Fruit fly (Drosophila melanogaster) whole organism: ENCODE data around the gene Pdp1.

Experiments
- CG8478 ChIP-seq: fragments of >200 bp; optimal IDR thresholded peaks from 2 replicates; lab custom pipeline; 2018; ENCODE audit warnings: inconsistent platforms
- Dll ChIP-seq: fragments of >200 bp; optimal IDR thresholded peaks from 2 replicates; lab custom pipeline; 2017
- EcR ChIP-seq, 2 experiments: fragments of >200 bp; optimal IDR thresholded peaks; 2 replicates each; lab custom pipeline; 2017; ENCODE audit warnings: missing biosample characterization in 2 of 2, missing genetic modification characterization in 2 of 2, missing genetic modification reagents in 2 of 2
- pan ChIP-seq: fragments of >200 bp; optimal IDR thresholded peaks from 2 replicates; lab custom pipeline; 2017
- psq ChIP-seq: fragments of >200 bp; optimal IDR thresholded peaks from 2 replicates; lab custom pipeline; 2017
- usp ChIP-seq: fragments of >200 bp; optimal IDR thresholded peaks from 2 replicates; lab custom pipeline; 2017; ENCODE audit warnings: missing biosample characterization, missing genetic modification characterization, mixed read lengths

Pdp1 gene

DNA sequence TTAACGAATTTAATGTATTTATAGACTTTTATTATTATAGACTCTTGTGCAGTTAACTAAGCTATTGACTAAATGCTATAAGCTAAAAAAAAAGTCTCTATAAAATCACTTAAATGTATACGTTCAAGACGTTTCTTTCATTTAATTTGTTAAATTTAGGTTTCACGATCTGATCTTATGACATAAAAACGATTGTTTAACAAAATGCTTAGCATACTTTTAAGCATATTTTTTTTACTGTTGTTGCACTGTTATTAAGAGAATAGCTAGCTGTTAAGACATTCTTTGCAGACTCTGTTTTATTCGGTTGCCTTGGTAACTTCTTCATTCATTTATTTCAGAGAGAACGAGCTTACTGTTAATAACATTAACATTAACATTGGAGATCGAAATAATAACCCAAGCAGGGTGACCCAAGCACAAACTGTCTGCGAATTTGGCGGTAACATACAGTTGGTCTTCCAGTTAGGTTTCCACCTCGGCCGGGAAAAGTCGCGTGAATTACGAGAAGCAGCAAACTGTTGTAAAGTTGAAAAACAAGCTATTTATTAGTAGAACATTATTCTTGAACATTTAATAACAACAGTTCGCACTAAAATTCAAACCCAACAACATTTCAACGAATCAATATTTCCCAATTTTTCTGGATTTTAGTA is 1.5 kb upstream of the Pdp1 start, which contains the start of gene CG32365:
TSS of gene CG32365 (plus strand) at position 462 of the 656 bp plus-strand sequence.
- TF ChIP-seq EcR (GFP tag; optimal IDR thresholded peaks at IDR 0.05; lab: Kevin White, UChicago) (no peak), usp (GFP tag; lab: Kevin White, UChicago) (no peak), Dll (no peak), psq (lab: Kevin White, UChicago) (no peak), CG8478 (lab: Kevin White, UChicago) (no peak), pan (lab: Kevin White, UChicago) (no peak)

DNA sequence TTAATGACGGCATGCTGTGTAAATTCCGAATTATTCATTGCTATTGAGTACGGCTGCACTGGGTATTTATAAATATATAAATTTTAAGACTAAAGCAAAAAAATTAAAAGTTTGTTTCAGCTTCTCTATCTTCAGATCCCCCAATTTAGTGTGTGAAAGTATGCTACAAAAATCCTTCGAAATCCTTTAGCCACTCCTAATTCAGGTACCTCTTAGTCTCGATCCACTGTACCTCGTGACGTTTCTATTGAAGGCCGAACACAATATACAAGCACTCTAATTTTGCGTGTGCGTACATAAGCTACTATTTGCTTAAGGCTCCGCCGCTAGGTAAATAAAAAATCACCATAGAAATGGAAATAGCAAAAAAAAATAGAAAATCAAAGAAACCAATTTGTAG is 611 bp downstream of the Pdp1 start:
- TF ChIP-seq usp (GFP tag; lab: Kevin White, UChicago) (no peak), Dll (no peak), CG8478 (lab: Kevin White, UChicago) (no peak), pan (lab: Kevin White, UChicago) (no peak), psq (lab: Kevin White, UChicago) (no peak), EcR (GFP tag; optimal IDR thresholded peaks at IDR 0.05; lab: Kevin White, UChicago) (no peak)

DNA sequence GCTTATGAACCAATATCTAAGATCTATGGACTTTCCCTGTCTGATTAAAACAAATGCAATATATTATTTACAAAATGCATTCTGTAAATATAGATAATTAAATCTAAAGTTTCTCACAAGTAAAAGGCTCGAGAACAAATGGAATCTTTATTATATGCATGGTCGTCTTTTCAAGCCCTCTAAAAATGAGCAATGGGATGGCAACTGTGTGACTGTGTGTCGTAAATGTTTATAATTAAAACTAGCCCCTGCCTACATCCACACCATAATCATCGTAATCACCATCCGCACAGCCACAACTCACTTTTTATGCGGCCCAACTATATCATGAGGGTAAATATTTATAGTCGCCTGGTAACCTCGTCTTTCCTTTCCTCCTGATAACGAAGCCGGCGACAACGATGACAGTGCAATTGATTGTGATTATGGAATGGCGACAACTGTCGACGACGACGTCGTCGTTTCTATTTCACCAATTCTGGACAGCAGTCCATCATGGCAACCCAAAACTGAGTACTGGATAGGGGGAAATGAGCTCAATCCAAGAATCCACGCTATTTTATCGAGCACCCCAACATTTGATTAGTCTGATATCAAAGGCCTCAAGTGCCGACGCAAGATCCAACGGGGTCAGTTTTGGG is 1.3 kb downstream of the Pdp1 start:
- TF ChIP-seq pan (lab: Kevin White, UChicago) (no peak), CG8478 (lab: Kevin White, UChicago) (no peak), psq (lab: Kevin White, UChicago) (no peak), Dll (no peak), usp (GFP tag; lab: Kevin White, UChicago) (no peak), EcR (GFP tag; optimal IDR thresholded peaks at IDR 0.05; lab: Kevin White, UChicago) (no peak)

DNA sequence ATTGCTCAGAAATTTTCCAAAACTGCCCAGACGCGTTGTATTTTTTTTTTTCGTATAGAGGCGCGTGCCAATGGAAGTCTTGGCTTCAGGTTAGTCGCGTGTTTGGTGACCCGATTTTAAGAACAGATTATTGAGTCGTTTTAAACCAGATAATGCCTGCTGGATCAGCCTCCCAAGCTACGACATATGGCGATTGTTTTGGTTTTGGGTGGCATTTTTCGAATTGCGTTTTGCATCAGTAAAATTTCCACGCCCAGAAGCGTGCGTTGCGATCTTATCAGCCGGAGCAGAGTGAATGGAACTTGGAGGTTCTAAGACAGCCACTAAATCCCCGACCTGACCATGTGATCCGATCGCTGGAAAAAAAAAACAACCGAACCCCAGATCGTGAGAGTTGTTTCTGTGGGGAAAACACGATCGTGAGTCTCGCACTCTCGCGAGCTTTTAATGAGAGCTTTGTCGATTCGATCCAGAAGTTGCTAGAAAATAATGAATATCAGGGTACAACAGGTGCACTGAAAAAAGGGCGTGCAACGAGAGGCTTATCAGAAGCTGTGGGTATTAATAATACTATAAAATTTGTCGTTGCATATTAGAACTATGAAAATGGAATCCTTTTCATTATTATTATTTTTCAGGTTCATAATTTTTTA is 1.9 kb downstream of the Pdp1 start:
- TF ChIP-seq pan (lab: Kevin White, UChicago) = no peak

DNA sequence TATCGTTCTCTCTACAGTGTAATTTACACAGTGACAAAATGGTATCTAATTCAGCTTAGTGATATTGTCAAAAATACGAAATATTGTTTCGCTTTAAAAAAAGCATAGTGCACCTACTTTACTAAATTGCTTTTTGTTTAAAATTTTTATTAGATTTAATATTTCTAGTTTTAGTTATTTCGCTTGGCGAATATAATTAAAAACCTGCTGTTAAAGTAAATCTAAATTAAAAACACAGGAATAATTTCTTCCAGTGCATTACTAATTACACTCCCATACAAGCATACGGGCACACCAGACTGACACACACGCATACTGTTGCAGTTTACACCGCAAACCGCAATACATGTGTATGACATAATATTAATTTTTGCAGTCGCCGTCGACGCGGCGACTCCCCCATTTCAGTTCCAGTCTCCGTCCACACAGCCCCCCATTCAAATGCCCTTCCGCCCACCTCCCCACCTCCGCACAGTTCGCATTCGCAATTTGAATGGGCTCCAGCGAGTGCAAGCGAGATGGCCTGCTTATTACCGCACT is 3.3 kb downstream of the Pdp1 start:
- TF ChIP-seq Dll (no peak), EcR (GFP tag; optimal IDR thresholded peaks at IDR 0.05; lab: Kevin White, UChicago) (no peak), usp (GFP tag; lab: Kevin White, UChicago) (no peak), CG8478 (lab: Kevin White, UChicago) (no peak), psq (lab: Kevin White, UChicago) (no peak), pan (lab: Kevin White, UChicago) (no peak)

DNA sequence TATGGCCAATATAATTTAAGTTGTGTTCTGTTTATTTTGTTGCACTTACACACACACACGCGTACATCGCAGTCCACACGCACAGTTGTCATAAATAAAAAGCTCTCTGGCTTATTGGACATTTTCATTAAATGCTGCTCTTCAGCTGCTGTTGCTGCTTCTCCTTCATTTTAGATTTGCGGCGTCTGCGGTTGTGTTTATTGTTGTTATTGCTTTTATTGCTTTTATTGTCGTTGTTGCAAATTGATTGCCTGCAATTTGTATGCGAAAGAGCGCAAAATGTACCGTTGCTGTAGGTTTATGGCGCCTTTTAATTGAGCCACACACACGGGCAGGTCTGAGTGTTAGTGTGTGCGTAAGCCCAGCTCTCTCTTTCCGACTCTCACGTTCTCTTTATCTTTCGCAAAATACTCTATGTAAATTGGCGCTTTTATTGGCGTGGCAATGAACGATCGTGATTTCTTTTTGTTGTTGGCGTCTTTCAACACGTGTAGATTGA is 3.9 kb downstream of the Pdp1 start:
- TF ChIP-seq usp (GFP tag; lab: Kevin White, UChicago) (no peak), EcR (GFP tag; optimal IDR thresholded peaks at IDR 0.05; lab: Kevin White, UChicago) (no peak), Dll (peak; percentile 12), psq (lab: Kevin White, UChicago) (no peak), pan (lab: Kevin White, UChicago) (no peak), CG8478 (lab: Kevin White, UChicago) (no peak)

DNA sequence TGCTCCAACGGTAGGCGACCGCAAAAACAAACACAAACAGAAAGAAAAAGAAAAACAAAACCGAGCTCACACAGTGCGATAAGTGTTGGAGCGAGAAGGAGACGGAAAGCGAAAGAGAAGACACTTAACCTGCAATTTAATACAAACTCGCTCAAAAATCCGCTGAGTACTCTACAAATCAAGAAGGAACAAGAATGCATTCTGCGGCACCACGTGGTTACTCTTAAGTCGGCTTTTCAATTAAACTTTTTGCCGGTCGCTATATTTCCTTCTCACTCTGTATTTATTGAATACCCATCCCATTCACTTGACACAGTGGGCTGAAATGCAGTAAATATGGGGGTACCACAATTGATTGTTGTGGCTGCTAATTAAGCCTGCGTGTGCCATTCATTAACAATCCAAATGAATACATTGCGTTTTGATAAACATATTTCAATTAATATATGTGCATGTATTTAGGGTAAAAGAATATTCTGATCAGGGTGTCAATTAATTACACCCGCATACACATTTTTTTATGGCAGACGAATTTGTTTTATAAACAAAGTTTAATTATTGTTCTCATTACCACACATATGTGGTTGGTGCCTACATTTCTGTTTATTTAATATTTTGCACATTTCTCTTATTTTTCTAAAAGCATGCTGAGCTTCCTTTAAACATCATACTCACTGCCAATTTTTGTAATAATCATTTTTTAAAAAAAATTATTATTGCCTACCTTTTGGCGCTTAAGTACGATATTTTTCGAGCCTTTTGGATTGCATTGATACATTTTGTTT is 4.7 kb downstream of the Pdp1 start:
- TF ChIP-seq pan (lab: Kevin White, UChicago) (no peak), EcR (GFP tag; optimal IDR thresholded peaks at IDR 0.05; lab: Kevin White, UChicago) (no peak), Dll (no peak), usp (GFP tag; lab: Kevin White, UChicago) (no peak), psq (lab: Kevin White, UChicago) (no peak), CG8478 (lab: Kevin White, UChicago) (no peak)

DNA sequence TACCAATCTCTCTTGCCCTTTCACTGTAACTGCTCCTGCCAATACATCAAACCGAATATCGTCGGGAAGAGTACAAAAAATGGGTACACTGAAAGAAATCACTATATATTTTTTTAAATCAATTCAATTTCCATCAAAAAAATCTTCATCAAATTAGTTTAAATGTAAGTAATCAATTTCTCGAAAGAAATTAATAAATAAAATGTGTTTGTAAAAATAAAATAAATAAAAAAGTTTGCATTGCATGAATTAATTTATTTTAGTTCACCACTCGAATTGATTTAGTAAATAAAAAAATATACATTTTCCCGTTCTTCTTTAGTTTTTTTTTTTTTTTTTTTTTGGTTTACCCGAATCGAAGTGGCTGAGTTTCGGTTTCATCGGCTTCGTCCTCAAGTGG is 5.4 kb downstream of the Pdp1 start:
- TF ChIP-seq Dll = no peak

DNA sequence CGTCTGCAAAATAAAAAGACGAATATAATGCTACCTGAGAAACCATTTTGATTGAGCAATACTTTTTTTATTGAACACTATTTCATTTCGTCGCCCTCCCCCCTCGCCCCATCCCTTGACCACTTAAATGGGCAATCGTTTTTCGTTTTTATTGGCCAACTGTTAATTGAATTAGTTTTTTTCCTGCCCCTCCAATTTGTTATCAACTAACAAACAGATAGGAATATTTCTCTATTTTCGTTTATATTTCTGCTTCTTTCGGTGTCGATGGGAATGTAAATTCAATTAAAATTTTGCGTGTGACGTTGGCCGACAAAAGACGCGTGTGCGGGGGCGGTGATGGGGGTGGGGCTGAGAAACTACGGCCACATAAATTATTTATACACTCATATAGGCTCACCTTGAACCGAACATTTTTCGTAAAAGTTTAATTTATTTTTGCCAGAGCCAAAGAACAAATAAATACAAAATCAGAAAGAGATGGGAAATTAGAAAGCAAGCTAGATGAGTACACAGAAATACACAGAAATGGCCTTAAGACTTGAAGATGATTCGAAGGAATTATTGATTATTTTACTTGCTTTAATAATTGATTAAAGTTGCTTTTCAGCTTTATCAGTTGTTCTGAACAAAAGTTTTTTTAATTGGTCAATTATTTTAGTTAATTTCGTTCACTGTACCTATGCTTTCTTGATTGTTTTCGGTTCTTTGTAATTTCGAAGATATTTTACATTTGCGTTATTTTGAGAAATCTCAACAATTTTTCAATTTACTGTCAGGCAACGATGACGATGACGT is 6.3 kb downstream of the Pdp1 start:
- no peak for TF ChIP-seq EcR (GFP tag; optimal IDR thresholded peaks at IDR 0.05; lab: Kevin White, UChicago)

DNA sequence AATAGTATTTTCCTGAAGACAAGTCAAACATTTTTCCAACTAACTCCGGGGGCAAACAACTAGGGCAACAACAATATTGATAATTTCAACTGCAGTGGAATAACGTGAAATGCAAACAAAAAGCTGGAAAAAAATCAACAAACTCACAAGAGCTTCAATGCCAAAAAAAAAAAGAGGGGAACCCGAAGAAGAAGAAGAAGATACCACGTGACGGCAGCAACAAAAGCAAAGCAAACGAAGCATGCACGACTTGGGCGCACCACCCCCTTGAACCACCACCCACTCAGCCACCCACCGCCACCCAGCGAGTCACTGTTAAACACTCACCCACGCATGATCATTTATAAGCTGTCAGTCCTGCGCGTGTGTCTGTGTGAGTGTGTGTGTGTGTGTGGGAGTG is 7.4 kb downstream of the Pdp1 start:
- no peak for TF ChIP-seq Dll
- TF ChIP-seq usp (GFP tag; lab: Kevin White, UChicago) = no peak
- TF ChIP-seq EcR (GFP tag; optimal IDR thresholded peaks at IDR 0.05; lab: Kevin White, UChicago) = no peak
- TF ChIP-seq pan (lab: Kevin White, UChicago) = no peak
- no peak for TF ChIP-seq psq (lab: Kevin White, UChicago)
- no peak for TF ChIP-seq CG8478 (lab: Kevin White, UChicago)
